Worm (Caenorhabditis elegans) whole organism, late embryonic: ENCODE data around the gene sax-3.

Source experiments
- F13H6.1 ChIP-seq: sonication (generic microtip); optimal IDR thresholded peaks from 2 replicates; lab custom pipeline; 2016; ENCODE audit warnings: missing genetic modification characterization, missing compliant biosample characterization
- ama-1 ChIP-seq: fragments of 150-350 bp; optimal IDR thresholded peaks from 2 replicates; lab custom pipeline; 2014
- ceh-31 ChIP-seq: sonication (generic microtip); optimal IDR thresholded peaks from 2 replicates; lab custom pipeline; 2016; ENCODE audit warnings: missing genetic modification characterization, missing compliant biosample characterization
- eyg-1 ChIP-seq: sonication (generic microtip); optimal IDR thresholded peaks from 2 replicates; lab custom pipeline; 2016; ENCODE audit warnings: missing genotype, missing genetic modification characterization, missing compliant biosample characterization
- lin-11 ChIP-seq: fragments of 200-800 bp; sonication (Bioruptor generic); optimal IDR thresholded peaks from 2 replicates; lab custom pipeline; 2018; ENCODE audit warnings: mild to moderate bottlenecking, missing genetic modification characterization, missing compliant biosample characterization
- pha-4 ChIP-seq: fragments of 150-350 bp; optimal IDR thresholded peaks from 2 replicates; lab custom pipeline; 2018; ENCODE audit warnings: missing biosample characterization, missing genetic modification reagents, missing genetic modification characterization
- pqm-1 ChIP-seq: sonication (generic microtip); optimal IDR thresholded peaks from 2 replicates; lab custom pipeline; 2016; ENCODE audit warnings: missing genetic modification characterization, missing compliant biosample characterization
- sox-2 ChIP-seq: fragments of 200-800 bp; sonication (Bioruptor generic); IDR thresholded peaks from 2 replicates; pipeline ENCODE4 v1.3.6; 2022; ENCODE audit warnings: missing genetic modification reagents, missing genetic modification characterization, missing compliant biosample characterization
- sox-4 ChIP-seq: sonication (generic microtip); optimal IDR thresholded peaks from 2 replicates; lab custom pipeline; 2017; ENCODE audit warnings: mild to moderate bottlenecking, missing genetic modification characterization, inconsistent platforms, missing compliant biosample characterization
- tbx-2 ChIP-seq: sonication (generic microtip); optimal IDR thresholded peaks from 2 replicates; lab custom pipeline; 2016; ENCODE audit warnings: missing genetic modification characterization, missing compliant biosample characterization
- unc-55 ChIP-seq: sonication (generic microtip); optimal IDR thresholded peaks from 2 replicates; lab custom pipeline; 2017; ENCODE audit warnings: missing biosample characterization, missing genetic modification reagents, missing genetic modification characterization

DNA sequence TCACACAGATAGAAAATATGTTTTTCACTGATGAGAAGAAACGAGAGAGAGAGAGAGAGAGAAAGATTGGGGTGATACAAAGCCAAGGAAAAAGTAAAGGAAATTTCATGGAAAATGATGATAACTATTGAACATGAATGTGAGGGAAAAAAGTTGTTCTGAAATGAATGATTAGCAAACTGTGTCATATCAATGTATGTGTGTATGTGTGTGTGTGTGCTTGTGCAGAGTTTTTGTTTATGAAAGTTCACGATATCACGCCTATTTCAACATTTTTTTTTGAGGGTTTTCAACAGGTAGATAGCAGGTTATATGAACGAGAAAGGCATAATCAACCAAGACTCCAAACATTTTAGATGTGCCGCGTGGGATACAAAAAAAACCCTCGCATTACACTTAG lies 40.8 kb upstream of the sax-3 start:
- TF ChIP-seq unc-55 (GFP tag; lab: Kevin White, UChicago) (no peak), lin-11 (tag; lab: Kevin White, UChicago) (no peak), ceh-31 (tag; lab: Kevin White, UChicago) (no peak), F13H6.1 (tag; lab: Kevin White, UChicago) (no peak), pha-4 (no peak), ama-1 (no peak), eyg-1 (tag; lab: Kevin White, UChicago) (no peak), pqm-1 (no peak), sox-2 (no peak), sox-4 (no peak), tbx-2 (no peak)
